Fruit fly (Drosophila melanogaster): ENCODE data around the gene CG32152.

Gene CG32152

DNA sequence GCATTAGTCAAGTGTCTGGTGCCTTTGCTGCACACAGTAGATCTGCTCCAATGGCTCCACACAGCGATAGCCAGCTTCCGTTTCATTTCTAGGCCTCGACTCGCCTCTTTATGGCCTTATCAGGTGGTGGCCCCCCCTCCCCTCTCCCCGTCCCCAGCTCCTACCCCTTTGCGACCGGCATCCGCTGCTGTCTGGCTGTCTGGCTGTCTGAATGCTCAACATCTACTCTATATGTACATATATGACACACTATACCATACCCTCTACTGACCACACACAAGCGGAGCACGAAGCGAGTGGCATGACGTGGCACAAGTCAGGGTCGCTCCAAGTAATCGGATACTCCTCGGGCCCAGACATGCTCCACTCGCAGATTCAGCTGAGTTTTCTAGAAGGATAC, 14.5 kb upstream of the CG32152 start (continued):
- TF ChIP-seq nom (GFP tag; optimal IDR thresholded peaks at IDR 0.05): peak; percentile 50
- peak; percentile 9 for TF ChIP-seq Xbp1 (GFP tag; optimal IDR thresholded peaks at IDR 0.05)
- no peak for TF ChIP-seq CG32532 (GFP tag; IDR thresholded peaks at IDR 0.05)
- no peak for TF ChIP-seq Dad (GFP tag; optimal IDR thresholded peaks at IDR 0.05)
- TF ChIP-seq inv (GFP tag; IDR thresholded peaks at IDR 0.05; ENCODE audit: partially characterized antibody): peak; percentile 33; the same call in 1 of the 2 replicates
- TF ChIP-seq CG33213 (GFP tag; optimal IDR thresholded peaks at IDR 0.05): no peak
- no peak for TF ChIP-seq eve (GFP tag; optimal IDR thresholded peaks at IDR 0.05)
- no peak for TF ChIP-seq CG7839 (tag; optimal IDR thresholded peaks at IDR 0.05)
- no peak for TF ChIP-seq CG13624 (GFP tag; optimal IDR thresholded peaks at IDR 0.05)
- TF ChIP-seq bab2 (GFP tag; optimal IDR thresholded peaks at IDR 0.05): no peak
- no peak for TF ChIP-seq fd102C (GFP tag; optimal IDR thresholded peaks at IDR 0.05)
- TF ChIP-seq Mad (GFP tag; optimal IDR thresholded peaks at IDR 0.05): no peak
- no peak for TF ChIP-seq mam (GFP tag; optimal IDR thresholded peaks at IDR 0.05)

- TF ChIP-seq peb (GFP tag; IDR thresholded peaks at IDR 0.05): 0 out of 2 replicates have a peak, but pooled peaks have one; percentile 13
- TF ChIP-seq gcm (GFP tag; optimal IDR thresholded peaks at IDR 0.05): peak; percentile 44
- peak; percentile 51 for TF ChIP-seq Sox100B (GFP tag; optimal IDR thresholded peaks at IDR 0.05)
- TF ChIP-seq bsh (GFP tag; optimal IDR thresholded peaks at IDR 0.05): peak in 1 of 2 experiments; percentile 62
- TF ChIP-seq pnt (GFP tag; optimal IDR thresholded peaks at IDR 0.05): peak; percentile 10
- TF ChIP-seq CG1602 (GFP tag; optimal IDR thresholded peaks at IDR 0.05): peak; percentile 45
- TF ChIP-seq trem (tag; optimal IDR thresholded peaks at IDR 0.05): peak; percentile 34
- peak in 1 of 3 experiments; percentile 37 for TF ChIP-seq lola (GFP tag; optimal IDR thresholded peaks at IDR 0.05)
- peak; percentile 3 for TF ChIP-seq D19B (GFP tag; optimal IDR thresholded peaks at IDR 0.05)
- peak; percentile 55; the same call in 1 of the 2 replicates for TF ChIP-seq esg (GFP tag; conservative IDR thresholded peaks at IDR 0.05)
- peak; percentile 2 for TF ChIP-seq Dip3 (GFP tag; optimal IDR thresholded peaks at IDR 0.05)
- TF ChIP-seq maf-S (GFP tag; optimal IDR thresholded peaks at IDR 0.05): peak; percentile 14
- TF ChIP-seq Bdp1 (GFP tag; optimal IDR thresholded peaks at IDR 0.05): peak; percentile 20
- peak; percentile 12 for TF ChIP-seq D19A (tag; optimal IDR thresholded peaks at IDR 0.05)
- TF ChIP-seq fd96Cb (tag; optimal IDR thresholded peaks at IDR 0.05): peak; percentile 68
- TF ChIP-seq tio (GFP tag; optimal IDR thresholded peaks at IDR 0.05): peak; percentile 64
- peak; percentile 55 for TF ChIP-seq PHDP (tag; optimal IDR thresholded peaks at IDR 0.05)
- TF ChIP-seq Sox102F (GFP tag; optimal IDR thresholded peaks at IDR 0.05): peak; percentile 67
- no peak for TF ChIP-seq chinmo (GFP tag; IDR thresholded peaks at IDR 0.05; ENCODE audit: partially characterized antibody)
- TF ChIP-seq CG14441 (GFP tag; IDR thresholded peaks at IDR 0.05): peak; percentile 59
- 0 out of 2 replicates have a peak, but pooled peaks have one; percentile 8 for TF ChIP-seq ranshi (GFP tag; IDR thresholded peaks at IDR 0.05)
- TF ChIP-seq unpg (GFP tag; optimal IDR thresholded peaks at IDR 0.05): peak; percentile 63
- TF ChIP-seq CG2116 (GFP tag; optimal IDR thresholded peaks at IDR 0.05): peak; percentile 4
- peak; percentile 32 for TF ChIP-seq NfI (GFP tag; optimal IDR thresholded peaks at IDR 0.05)
- TF ChIP-seq CG18619 (GFP tag; optimal IDR thresholded peaks at IDR 0.05): peak; percentile 5
- peak; percentile 34 for TF ChIP-seq HLH54F (GFP tag; optimal IDR thresholded peaks at IDR 0.05)
- peak; percentile 56 for TF ChIP-seq Meics (GFP tag; optimal IDR thresholded peaks at IDR 0.05)
- TF ChIP-seq Fer2 (tag; optimal IDR thresholded peaks at IDR 0.05): peak; percentile 15
- peak; percentile 65 for TF ChIP-seq CG18262 (tag; optimal IDR thresholded peaks at IDR 0.05)
- TF ChIP-seq CG7556 (GFP tag; optimal IDR thresholded peaks at IDR 0.05): peak; percentile 80
- peak; percentile 48; the same call in 1 of the 2 replicates for TF ChIP-seq CG31224 (GFP tag; IDR thresholded peaks at IDR 0.05)
- peak; percentile 20 for TF ChIP-seq btn (GFP tag; optimal IDR thresholded peaks at IDR 0.05)
- peak; percentile 22 for TF ChIP-seq ewg (GFP tag; optimal IDR thresholded peaks at IDR 0.05)
- TF ChIP-seq gro (GFP tag; optimal IDR thresholded peaks at IDR 0.05): peak; percentile 27
Observed at dm6 chr3L:16157251-16158190, 13.7 kb upstream of the CG32152 start.
